Worm (Caenorhabditis elegans) whole organism, L2 larva: Measurements from ENCODE around the gene H43E16.1.

Source experiments
- R02D3.7 ChIP-seq: fragments of 150-350 bp; optimal IDR thresholded peaks from 2 replicates; lab custom pipeline; 2014; ENCODE audit warnings: missing biosample characterization, missing genetic modification characterization
- ZK546.5 ChIP-seq: sonication (generic microtip); optimal IDR thresholded peaks from 2 replicates; lab custom pipeline; 2017; ENCODE audit warnings: missing biosample characterization, missing genetic modification characterization
- ama-1 ChIP-seq: fragments of 150-350 bp; optimal IDR thresholded peaks from 2 replicates; lab custom pipeline; 2018; ENCODE audit warnings: inconsistent platforms
- dmd-4 ChIP-seq: sonication (generic microtip); optimal IDR thresholded peaks from 2 replicates; lab custom pipeline; 2017; ENCODE audit warnings: missing biosample characterization, missing genetic modification characterization
- lsy-2 ChIP-seq, 2 experiments: fragments of 150-350 bp in 1 of 2; sonication (generic microtip) in 1 of 2; optimal IDR thresholded peaks; 2 replicates each; lab custom pipeline; 2014 to 2017; ENCODE audit warnings: missing biosample characterization in 2 of 2, missing genetic modification characterization in 2 of 2
- mdl-1 ChIP-seq, 2 experiments: fragments of 150-350 bp in 1 of 2; sonication (generic microtip) in 1 of 2; optimal IDR thresholded peaks; 2 replicates each; lab custom pipeline; 2017; ENCODE audit warnings: missing biosample characterization in 2 of 2, missing genetic modification characterization in 2 of 2
- nhr-237 ChIP-seq: fragments of 150-350 bp; optimal IDR thresholded peaks from 2 replicates; lab custom pipeline; 2014; ENCODE audit warnings: missing biosample characterization, missing genetic modification characterization
- snpc-4 ChIP-seq: fragments of 150-350 bp; optimal IDR thresholded peaks from 2 replicates; lab custom pipeline; 2014; ENCODE audit warnings: missing biosample characterization, missing genetic modification characterization
- unc-39 ChIP-seq: fragments of 150-350 bp; optimal IDR thresholded peaks from 2 replicates; lab custom pipeline; 2014; ENCODE audit warnings: missing biosample characterization, missing genetic modification characterization
- unc-62 ChIP-seq: fragments of 150-350 bp; optimal IDR thresholded peaks from 2 replicates; lab custom pipeline; 2014; ENCODE audit warnings: missing biosample characterization, missing genetic modification reagents, missing genetic modification characterization

ce11 chrII:6705593-6706228, 31.6 kb downstream of the H43E16.1 start, which contains the start of gene rpy-1:
- TF ChIP-seq lsy-2 (tag; optimal IDR thresholded peaks at IDR 0.05; lab: Kevin White, UChicago) = peak in 1 of 2 experiments; percentile 42
- no peak for TF ChIP-seq unc-62 (GFP tag; lab: Kevin White, UChicago)
- no peak for TF ChIP-seq dmd-4 (tag; lab: Kevin White, UChicago)
- TF ChIP-seq snpc-4 (tag; lab: Kevin White, UChicago) = no peak
- TF ChIP-seq R02D3.7 (tag; lab: Kevin White, UChicago) = no peak
- TF ChIP-seq mdl-1 (tag; optimal IDR thresholded peaks at IDR 0.05; lab: Kevin White, UChicago) = no peak
- no peak for TF ChIP-seq unc-39
- TF ChIP-seq ZK546.5 = no peak
- TF ChIP-seq nhr-237 = no peak
- TF ChIP-seq ama-1 (lab: Kevin White, UChicago) = no peak
